Worm (Caenorhabditis elegans) whole organism, L4/young adult: Measurements from ENCODE around the gene got-1.2.
"Not testable (repeated sequence)": the region's sequence is repeated elsewhere in the genome, so short reads cannot be mapped to it uniquely, and the experiment has no call there.

Experiments used
- W03F9.2 ChIP-seq: fragments of 150-350 bp; optimal IDR thresholded peaks from 2 replicates; lab custom pipeline; 2014; ENCODE audit warnings: missing biosample characterization, missing genetic modification characterization
- dao-5 ChIP-seq: sonication (generic microtip); optimal IDR thresholded peaks from 2 replicates; lab custom pipeline; 2016; ENCODE audit warnings: missing genotype, missing genetic modification characterization, moderate library complexity, missing compliant biosample characterization
- him-1 ChIP-seq: sonication (generic microtip); optimal IDR thresholded peaks from 2 replicates; lab custom pipeline; 2016; ENCODE audit warnings: missing genotype, missing genetic modification reagents, missing genetic modification characterization, missing compliant biosample characterization

Gene got-1.2

DNA sequence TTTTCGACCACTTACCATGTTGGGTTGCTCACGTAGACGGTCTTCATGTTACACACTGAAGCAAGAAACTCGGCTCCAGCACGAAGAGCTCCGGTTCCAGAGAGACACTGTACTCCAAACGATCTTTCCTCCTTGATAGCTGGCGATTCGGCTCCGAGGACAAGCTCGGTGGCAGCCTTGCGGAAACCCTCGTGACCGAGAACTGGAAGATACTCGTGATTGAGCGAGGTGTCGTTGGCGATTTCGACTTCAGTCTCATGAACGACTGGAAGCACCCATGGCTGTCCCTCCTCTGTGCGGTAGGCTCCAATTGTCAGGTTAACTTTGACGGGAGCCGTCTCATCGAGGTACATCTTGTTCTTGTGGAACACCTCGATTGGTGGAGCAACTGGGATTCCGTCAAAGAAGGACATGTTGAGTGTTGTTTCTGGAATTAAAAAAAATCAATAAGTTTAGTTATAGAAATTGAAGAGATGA lies at the start of gene got-1.2:
Gene got-1.2, minus strand, starts transcription at position 427 of the 477 bp plus-strand sequence.
- no peak for TF ChIP-seq him-1 (tag; lab: Kevin White, UChicago)
- no peak for TF ChIP-seq W03F9.2 (tag; lab: Kevin White, UChicago)
- no peak for TF ChIP-seq dao-5 (tag; lab: Kevin White, UChicago)

DNA sequence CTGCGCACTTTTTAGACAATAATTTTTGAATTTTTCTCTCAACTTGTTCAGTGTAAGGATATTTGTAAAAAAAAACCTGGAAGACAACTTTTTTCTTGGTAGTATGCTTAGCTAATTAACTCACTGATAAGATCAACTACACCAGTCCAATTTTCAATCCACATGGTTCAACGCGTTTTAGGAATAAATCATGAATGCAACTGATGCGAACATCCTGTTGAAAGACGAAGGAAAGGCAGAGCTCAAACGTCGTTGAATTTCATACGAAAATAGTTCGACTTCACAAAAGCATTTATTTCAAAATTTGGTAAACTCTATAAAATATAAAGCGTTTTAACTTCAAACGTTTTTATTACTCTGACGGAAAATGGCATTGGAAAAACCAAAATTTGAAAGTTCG lies 47.8 kb upstream of the got-1.2 start, which contains the start of gene dyla-1:
Gene dyla-1, plus strand, starts transcription at position 301 of the 400 bp plus-strand sequence.
- no peak for TF ChIP-seq him-1 (tag; lab: Kevin White, UChicago)
- no peak for TF ChIP-seq W03F9.2 (tag; lab: Kevin White, UChicago)
- TF ChIP-seq dao-5 (tag; lab: Kevin White, UChicago): no peak

DNA sequence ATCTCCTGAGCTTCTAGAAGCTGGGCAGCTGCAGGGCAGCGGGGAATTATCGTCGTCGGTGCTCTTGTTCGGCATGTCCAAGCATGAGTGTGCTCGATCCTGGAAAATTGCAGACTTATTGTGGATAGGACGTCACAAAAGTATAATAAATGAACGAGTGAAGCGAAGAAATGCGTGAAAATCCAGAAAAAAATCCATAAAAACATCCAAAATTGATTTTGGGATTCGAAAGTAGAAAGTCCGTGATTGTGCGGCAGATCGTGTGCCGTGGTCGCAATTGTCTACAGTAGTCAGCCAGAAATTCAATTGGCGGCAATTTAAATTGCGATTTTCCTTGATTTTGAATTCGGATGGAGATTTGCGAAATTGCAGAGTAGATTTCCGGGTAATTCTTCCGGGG lies 43.4 kb upstream of the got-1.2 start, which contains the start of gene F41G4.7:
Gene F41G4.7, minus strand, starts transcription at position 101 of the 400 bp plus-strand sequence.
- TF ChIP-seq W03F9.2 (tag; lab: Kevin White, UChicago): no peak
- no peak for TF ChIP-seq him-1 (tag; lab: Kevin White, UChicago)
- TF ChIP-seq dao-5 (tag; lab: Kevin White, UChicago): no peak

DNA sequence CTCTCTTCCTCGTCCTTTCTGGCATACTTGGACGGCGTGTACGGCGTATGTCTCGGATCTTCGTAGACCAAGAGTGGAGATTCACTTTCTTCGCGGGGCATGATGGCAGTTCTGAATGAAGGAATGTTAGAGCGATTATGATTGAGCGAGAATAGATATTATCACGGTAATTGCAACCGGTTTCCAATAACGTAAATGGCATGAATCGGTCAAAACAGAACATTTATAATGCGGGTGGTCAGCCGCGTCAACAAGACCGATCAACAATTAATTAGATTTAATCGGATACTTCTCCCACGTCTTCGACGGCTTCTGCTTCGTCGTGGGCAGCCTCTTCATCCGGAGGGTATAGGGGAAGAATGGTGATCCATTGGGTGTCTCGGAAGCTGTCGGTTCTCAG lies 41.8 kb upstream of the got-1.2 start, which contains the start of gene F41G4.13:
Gene F41G4.13, minus strand, starts transcription at position 101 of the 400 bp plus-strand sequence.
- not testable (repeated sequence) for TF ChIP-seq him-1, W03F9.2, dao-5 (tag; lab: Kevin White, UChicago)

DNA sequence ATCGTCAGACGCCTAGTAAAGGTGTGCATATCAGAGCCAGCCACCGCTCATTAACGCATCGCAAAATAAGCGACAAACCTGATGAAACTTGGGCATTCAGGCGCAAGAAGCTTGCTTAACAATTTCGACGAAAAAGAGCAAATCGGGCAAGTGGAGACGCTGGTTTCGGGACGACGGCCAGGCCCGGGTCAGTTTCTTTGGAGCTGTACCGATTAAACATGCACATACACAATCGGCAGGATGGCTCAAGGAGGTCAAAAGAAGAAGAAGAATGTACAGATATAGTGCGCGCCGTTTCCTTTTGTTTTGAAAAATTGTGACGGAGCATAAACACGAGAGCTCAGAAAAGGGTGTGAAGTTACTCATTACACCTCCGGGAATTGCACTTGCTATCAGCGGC lies 33.6 kb upstream of the got-1.2 start:
- TF ChIP-seq dao-5 (tag; lab: Kevin White, UChicago) (no peak), him-1 (tag; lab: Kevin White, UChicago) (no peak), W03F9.2 (tag; lab: Kevin White, UChicago) (no peak)

DNA sequence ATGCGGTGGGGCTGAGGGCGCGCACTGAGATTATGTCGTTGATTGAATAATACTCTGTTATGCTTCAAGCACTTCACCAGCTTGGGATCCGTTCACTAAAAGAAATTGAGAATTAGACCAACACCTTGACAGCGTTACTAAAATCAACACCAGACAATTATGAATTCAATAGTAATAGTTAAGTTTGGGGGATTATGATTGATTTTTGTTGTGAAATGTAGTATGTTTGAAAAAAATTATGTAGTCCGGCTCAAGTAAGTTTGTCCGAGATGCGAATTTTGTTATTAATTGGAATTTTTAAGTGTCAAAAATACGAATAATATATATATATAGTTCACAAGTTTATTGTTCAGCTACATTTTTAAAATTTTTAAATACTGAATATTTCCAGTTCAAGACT lies 32.4 kb upstream of the got-1.2 start, which contains the start of gene sto-5:
Gene sto-5, minus strand, starts transcription at position 101 of the 400 bp plus-strand sequence.
- TF ChIP-seq W03F9.2 (tag; lab: Kevin White, UChicago): no peak
- no peak for TF ChIP-seq dao-5 (tag; lab: Kevin White, UChicago)
- no peak for TF ChIP-seq him-1 (tag; lab: Kevin White, UChicago)

DNA sequence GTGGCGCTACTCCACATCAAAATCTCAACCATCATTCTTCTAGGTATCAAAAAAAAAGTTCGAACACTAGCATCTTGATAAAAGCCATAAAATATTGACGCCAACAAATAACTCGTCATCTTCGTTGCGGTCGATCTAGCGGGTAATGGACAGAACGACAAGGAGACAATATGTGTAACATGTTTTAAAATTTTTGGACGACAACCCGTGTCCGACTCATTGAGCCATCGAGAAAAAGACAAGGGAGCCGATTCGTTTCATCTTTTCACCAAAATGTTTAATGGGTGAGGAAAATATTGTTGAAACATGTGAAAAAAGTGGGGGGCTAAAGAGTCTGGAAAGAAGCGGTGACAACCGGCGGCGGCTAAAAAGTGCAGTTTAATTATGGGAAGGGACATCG lies 28.6 kb upstream of the got-1.2 start:
- TF ChIP-seq dao-5 (tag; lab: Kevin White, UChicago): no peak
- TF ChIP-seq him-1 (tag; lab: Kevin White, UChicago): no peak
- TF ChIP-seq W03F9.2 (tag; lab: Kevin White, UChicago): no peak

DNA sequence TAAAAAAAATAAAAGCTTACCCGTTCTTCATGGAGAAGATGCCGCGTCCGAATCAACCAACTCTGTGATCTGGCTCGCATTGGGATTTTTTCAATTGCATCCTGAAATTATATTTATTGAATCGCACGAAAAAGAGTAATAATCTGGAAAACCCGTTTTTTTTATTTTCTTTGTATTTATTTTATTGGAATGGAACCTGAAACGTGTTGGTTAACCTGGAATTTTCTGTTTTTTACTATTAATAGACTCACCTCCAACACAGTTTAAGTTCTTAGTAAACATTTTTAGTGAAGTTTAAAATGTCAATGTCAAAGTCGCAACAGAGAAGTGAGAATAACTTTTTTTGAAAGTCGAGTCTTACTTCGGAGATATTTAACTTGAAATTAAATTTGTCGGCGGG lies 25.3 kb upstream of the got-1.2 start:
- TF ChIP-seq dao-5 (tag; lab: Kevin White, UChicago) (no peak), him-1 (tag; lab: Kevin White, UChicago) (no peak), W03F9.2 (tag; lab: Kevin White, UChicago) (no peak)

DNA sequence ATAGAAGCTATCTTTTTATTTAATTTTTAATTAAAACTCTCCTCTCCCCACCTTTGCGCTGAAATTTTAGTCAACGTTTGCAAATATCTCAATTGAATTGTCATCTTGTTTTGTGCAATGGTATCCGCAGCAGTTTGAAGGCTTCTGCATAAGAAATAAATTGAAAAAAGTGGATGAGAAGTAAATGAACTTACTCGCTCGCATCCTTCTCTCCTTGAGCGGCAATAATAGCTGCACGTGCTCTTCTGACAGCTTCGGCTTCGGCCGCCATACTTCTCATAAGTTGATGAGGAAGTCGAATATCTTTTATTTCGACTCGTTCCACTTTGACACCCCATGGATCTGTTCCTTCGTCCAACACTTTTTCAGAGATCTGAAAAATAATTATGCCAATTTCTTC lies 23.9 kb upstream of the got-1.2 start:
- TF ChIP-seq him-1 (tag; lab: Kevin White, UChicago) (no peak), dao-5 (tag; lab: Kevin White, UChicago) (no peak), W03F9.2 (tag; lab: Kevin White, UChicago) (no peak)

DNA sequence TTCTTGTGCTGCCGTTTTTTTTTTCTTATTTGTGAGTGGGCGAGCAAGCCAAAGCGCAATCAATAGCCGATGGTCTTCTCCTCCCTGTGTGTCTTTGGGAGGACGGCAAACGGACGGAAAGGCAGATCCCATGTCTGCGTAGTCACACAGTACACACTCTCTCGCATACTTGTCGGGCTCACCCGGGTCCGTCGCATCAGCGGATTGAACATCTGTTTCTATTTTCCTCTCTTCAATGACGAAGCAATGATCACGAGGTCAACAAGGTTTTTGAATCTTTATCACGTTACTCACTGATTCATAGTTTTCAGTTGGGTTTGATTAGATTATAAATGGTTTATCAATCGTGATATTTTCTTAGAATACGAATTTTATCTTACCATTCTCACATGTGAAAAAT lies 22.6 kb upstream of the got-1.2 start:
- TF ChIP-seq W03F9.2 (tag; lab: Kevin White, UChicago) (no peak), him-1 (tag; lab: Kevin White, UChicago) (no peak), dao-5 (tag; lab: Kevin White, UChicago) (no peak)

DNA sequence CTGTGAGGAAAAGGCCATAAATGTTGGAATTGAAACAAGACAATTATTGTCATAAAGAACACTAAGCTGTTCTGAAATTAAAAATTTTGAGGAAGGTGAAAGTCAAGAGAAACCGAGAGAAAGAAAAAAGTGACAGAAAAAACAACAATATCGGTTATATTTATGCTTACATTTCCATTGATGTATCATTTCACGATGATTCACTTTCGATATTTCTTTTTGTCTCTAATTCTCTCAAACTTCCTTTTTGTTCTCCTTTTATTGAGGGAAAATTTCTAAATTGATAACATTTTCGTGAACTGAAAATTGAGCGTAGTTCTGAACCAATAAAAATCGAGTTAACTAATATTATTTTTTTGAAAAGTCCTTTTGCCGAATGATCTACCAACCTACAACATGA lies 22.0 kb upstream of the got-1.2 start:
- no peak for TF ChIP-seq him-1 (tag; lab: Kevin White, UChicago)

DNA sequence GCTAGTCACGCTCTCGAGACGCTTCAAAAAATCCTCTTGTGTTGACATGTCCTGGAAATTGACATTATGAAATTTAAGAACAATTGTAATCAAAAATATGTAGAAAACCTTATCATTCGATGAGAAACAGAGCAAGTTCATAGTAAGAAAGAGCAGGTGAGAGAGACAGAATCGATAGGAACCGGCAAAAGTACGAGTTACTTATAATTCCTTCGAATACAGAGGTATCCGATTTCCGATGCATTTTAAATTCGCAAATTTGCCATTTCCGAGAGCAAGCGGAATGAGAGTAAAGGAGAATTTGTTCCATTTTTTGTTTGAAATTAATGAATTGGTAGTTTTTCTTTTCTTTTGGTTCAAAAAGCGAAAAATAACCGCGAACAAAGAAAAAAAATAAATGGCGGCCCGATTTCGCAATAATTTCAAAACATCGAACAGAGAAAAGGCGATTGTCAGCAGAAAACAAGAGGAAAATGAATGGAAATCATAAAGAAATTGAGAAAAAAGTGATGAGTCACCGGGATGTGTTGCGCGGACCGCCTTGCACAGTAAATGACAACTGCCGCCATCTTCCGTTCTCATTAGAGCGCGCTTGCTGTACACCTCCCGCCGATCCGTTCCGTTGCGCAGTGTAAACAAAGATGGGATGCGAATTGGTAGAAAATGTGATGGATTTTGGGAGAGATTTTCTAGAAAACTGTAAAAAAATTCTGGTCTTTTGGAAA lies 20.8 kb upstream of the got-1.2 start, which contains the start of gene cas-1:
Gene cas-1, minus strand, starts transcription at position 51 of the 725 bp plus-strand sequence.
- TF ChIP-seq W03F9.2 (tag; lab: Kevin White, UChicago) (no peak), dao-5 (tag; lab: Kevin White, UChicago) (no peak), him-1 (tag; lab: Kevin White, UChicago) (no peak)

DNA sequence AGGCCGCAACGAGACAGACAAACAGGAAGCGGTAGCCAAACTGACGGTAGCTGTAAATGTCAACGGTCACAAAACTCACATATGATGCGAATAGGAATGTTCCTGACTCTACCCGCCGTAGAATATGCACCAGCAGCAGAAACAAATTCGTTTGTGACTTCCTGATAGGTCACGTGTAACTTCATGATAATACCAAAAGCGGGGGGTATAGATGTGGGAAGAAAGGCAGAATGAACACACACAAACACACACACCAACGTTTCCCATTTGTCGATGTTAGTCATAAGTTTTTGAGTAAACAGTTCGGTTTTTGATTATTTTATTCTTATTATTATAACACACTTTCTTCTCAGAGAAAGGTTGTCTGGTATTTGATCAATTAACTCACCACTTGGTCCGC lies 20.2 kb upstream of the got-1.2 start:
- TF ChIP-seq W03F9.2 (tag; lab: Kevin White, UChicago) (no peak), him-1 (tag; lab: Kevin White, UChicago) (no peak), dao-5 (tag; lab: Kevin White, UChicago) (no peak)
